Worm (Caenorhabditis elegans): ENCODE data around the gene sru-36.

Gene sru-36

DNA sequence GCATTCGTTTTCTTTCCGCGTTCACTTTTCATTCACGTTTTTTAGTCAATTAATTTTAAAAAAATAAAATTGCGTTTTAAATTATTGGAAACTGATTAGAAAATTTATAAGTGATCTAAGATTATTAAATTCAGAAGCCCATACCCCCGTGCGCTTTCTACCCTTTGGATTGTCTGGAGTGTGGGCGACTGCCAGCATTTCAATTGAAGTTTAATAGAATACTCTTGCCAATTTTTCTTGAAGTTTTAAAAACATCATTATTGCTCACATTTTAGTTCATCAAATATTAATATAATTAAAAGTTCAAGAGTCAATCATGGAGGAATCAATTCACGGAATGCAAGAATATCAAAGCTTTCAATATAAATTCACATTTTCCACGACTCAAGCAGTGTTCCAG, at the start of gene sru-36:
Gene sru-36, plus strand, starts transcription at position 301 of the 400 bp plus-strand sequence.
- TF ChIP-seq lin-39 (tag; optimal IDR thresholded peaks at IDR 0.05) (no peak), crh-2 (tag; optimal IDR thresholded peaks at IDR 0.05) (no peak), dmd-4 (tag; optimal IDR thresholded peaks at IDR 0.05) (no peak), Y55F3AM.14 (GFP tag; optimal IDR thresholded peaks at IDR 0.05) (no peak), fos-1 (tag; optimal IDR thresholded peaks at IDR 0.05) (no peak), skn-1 (tag; optimal IDR thresholded peaks at IDR 0.05) (no peak), ama-1 (optimal IDR thresholded peaks at IDR 0.05) (no peak), egl-27 (tag; optimal IDR thresholded peaks at IDR 0.05) (no peak), R02D3.7 (tag; optimal IDR thresholded peaks at IDR 0.05) (no peak), ZK546.5 (tag; optimal IDR thresholded peaks at IDR 0.05) (no peak), nhr-12 (tag; optimal IDR thresholded peaks at IDR 0.05) (no peak), nhr-21 (tag; optimal IDR thresholded peaks at IDR 0.05) (no peak), ceh-16 (tag; optimal IDR thresholded peaks at IDR 0.05) (no peak), mdl-1 (tag; optimal IDR thresholded peaks at IDR 0.05) (no peak), elt-3 (tag; optimal IDR thresholded peaks at IDR 0.05) (no peak), elt-1 (tag; optimal IDR thresholded peaks at IDR 0.05) (no peak), nhr-129 (tag; optimal IDR thresholded peaks at IDR 0.05) (no peak), aly-2 (tag; optimal IDR thresholded peaks at IDR 0.05) (no peak), lsy-2 (tag; optimal IDR thresholded peaks at IDR 0.05) (no peak), gmeb-1 (tag; optimal IDR thresholded peaks at IDR 0.05) (no peak)

DNA sequence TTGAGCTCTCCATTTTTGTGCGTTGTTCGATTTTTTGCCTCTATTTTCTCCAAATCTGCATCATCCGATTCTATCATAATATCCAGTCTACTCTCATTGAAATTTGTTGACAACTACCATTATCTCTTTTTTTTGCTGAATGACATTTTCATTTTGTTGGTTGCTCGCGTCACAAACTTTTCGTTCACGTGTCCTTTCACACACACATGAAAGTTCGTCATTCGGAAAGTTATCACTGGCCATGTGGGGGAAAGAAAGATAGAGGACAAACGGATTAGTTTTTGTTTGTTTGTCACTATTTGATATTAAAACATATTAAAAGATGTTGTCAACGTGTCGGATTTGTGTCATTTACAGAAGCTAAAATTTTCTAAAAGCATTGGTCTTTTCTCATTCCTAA, 46.5 kb upstream of the sru-36 start:
- no peak for TF ChIP-seq elt-3 (tag; optimal IDR thresholded peaks at IDR 0.05)
- TF ChIP-seq sma-9 (GFP tag; optimal IDR thresholded peaks at IDR 0.05): peak; percentile 9
- no peak for TF ChIP-seq sma-9 (tag; optimal IDR thresholded peaks at IDR 0.05)

DNA sequence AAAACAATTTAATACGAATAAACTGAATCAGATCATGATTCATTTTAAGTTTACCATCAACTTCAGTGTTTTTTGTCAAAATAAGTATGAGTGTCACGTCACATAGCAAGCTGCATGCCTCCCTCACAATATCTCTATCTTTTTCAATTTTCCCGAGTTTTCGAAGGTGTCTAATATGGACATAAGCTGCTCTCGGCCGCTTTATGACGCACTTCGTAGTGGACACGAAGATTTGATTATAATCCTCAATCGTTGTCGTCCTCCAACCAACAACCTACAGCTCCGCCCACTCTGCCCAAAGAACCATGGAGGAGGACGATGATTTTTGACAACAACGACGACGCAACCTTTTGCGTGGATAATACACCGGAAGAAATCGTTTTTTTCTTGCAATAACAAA, 45.5 kb upstream of the sru-36 start:
- no peak for TF ChIP-seq mbf-1 (tag; optimal IDR thresholded peaks at IDR 0.05)
- TF ChIP-seq lin-11 (tag; optimal IDR thresholded peaks at IDR 0.05): peak; percentile 20
- TF ChIP-seq ama-1 (optimal IDR thresholded peaks at IDR 0.05): no peak

DNA sequence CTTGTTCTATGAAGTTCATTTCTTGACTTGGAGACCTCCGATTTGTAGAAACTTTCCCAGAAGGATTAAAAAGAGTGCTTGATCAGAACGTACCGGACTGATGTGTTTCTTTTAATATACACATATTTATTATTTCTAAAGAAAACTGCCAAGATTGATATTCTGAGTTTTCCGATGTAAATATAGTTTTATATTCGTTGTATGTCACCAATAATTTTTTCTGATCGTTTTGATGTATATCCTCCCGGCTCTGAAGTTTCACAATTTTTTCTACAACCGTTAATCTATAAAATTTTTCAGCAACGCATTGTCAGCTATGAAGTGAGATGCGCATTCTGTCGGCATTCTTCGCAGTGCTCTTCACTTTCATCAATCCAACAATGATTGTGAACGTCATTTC, 44.9 kb upstream of the sru-36 start, which contains the start of gene F46B6.9:
Gene F46B6.9, plus strand, starts transcription at position 301 of the 400 bp plus-strand sequence.
- no peak for TF ChIP-seq skn-1 (tag; optimal IDR thresholded peaks at IDR 0.05)
- no peak for TF ChIP-seq unc-39 (tag; optimal IDR thresholded peaks at IDR 0.05)
- TF ChIP-seq ceh-16 (tag; optimal IDR thresholded peaks at IDR 0.05): no peak
- TF ChIP-seq Y55F3AM.14 (GFP tag; optimal IDR thresholded peaks at IDR 0.05): no peak
- no peak for TF ChIP-seq sem-4 (tag; optimal IDR thresholded peaks at IDR 0.05)
- no peak for TF ChIP-seq nhr-77 (tag; optimal IDR thresholded peaks at IDR 0.05)
- no peak for TF ChIP-seq blmp-1 (tag; optimal IDR thresholded peaks at IDR 0.05; ENCODE audit: insufficient read depth)

DNA sequence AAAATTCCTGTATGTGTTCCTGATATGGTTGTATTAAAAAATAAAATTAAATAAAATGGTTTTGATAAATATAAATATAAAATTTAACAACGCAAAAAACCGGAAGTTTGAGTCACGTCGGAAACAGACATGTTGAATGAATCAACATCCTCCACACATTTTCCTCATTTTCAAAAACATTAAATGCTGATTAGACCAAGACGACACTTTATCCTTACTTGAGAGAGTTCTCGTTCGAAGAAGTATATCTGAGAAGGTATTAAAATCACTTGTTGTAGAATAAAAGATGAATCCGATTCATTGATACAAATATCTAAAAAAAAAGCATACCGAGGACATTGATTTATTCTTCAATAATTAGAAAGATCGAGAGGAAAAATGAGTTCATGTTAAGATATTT, 43.3 kb upstream of the sru-36 start:
- TF ChIP-seq Y55F3AM.14 (GFP tag; optimal IDR thresholded peaks at IDR 0.05) (no peak), unc-62 (GFP tag; optimal IDR thresholded peaks at IDR 0.05) (no peak), ZK546.5 (tag; optimal IDR thresholded peaks at IDR 0.05) (no peak), nhr-11 (tag; optimal IDR thresholded peaks at IDR 0.05) (no peak), nhr-10 (tag; optimal IDR thresholded peaks at IDR 0.05) (no peak), nhr-25 (tag; optimal IDR thresholded peaks at IDR 0.05) (no peak), lin-39 (tag; optimal IDR thresholded peaks at IDR 0.05) (no peak), sma-9 (GFP tag; optimal IDR thresholded peaks at IDR 0.05) (no peak), sma-9 (tag; optimal IDR thresholded peaks at IDR 0.05) (no peak), gmeb-1 (tag; optimal IDR thresholded peaks at IDR 0.05) (no peak)

DNA sequence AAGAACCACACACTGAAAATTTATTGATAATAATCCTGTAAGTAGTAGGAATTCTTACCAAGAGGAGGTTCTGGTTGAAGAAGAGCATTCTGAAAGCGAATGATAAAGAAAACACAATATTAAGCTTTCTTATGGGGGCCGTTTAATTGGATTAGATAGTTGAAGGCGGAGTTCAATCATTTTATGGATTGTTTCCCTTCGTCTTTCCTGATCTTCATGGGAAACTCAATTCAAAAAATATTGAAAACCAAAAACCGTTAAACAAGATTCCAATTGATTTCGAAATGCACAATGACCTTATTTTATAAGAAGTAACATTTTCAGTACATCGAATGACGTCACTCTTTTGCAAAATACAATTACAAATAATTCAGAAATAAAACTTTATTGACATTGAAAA, 42.4 kb upstream of the sru-36 start, which contains the start of gene F46B6.13:
Gene F46B6.13, minus strand, starts transcription at position 101 of the 400 bp plus-strand sequence.
- TF ChIP-seq nhr-12 (tag; optimal IDR thresholded peaks at IDR 0.05) (no peak), ztf-11 (tag; optimal IDR thresholded peaks at IDR 0.05) (no peak), sma-9 (GFP tag; optimal IDR thresholded peaks at IDR 0.05) (no peak), sma-9 (tag; optimal IDR thresholded peaks at IDR 0.05) (no peak), dmd-4 (tag; optimal IDR thresholded peaks at IDR 0.05) (no peak), lin-11 (tag; optimal IDR thresholded peaks at IDR 0.05) (no peak), lin-13 (GFP tag; optimal IDR thresholded peaks at IDR 0.05) (no peak), blmp-1 (tag; optimal IDR thresholded peaks at IDR 0.05; ENCODE audit: insufficient read depth) (no peak)

All from whole organism, L2 larva.